Fruit fly (Drosophila melanogaster): ENCODE results near the gene CG5131.

CG5131 gene

dm6 chr2L:17477710-17478109, 6.6 kb upstream of the CG5131 start, which contains the start of gene cass (continued):
- TF ChIP-seq CG30020 (tag; optimal IDR thresholded peaks at IDR 0.05) = peak; percentile 59
- TF ChIP-seq gce (GFP tag; IDR thresholded peaks at IDR 0.05) = no peak
- TF ChIP-seq Awh (GFP tag; IDR thresholded peaks at IDR 0.05) = no peak
- TF ChIP-seq gt (GFP tag; IDR thresholded peaks at IDR 0.05) = no peak
- no peak for TF ChIP-seq mam (GFP tag; optimal IDR thresholded peaks at IDR 0.05)
- TF ChIP-seq schlank (tag; optimal IDR thresholded peaks at IDR 0.05) = no peak
- no peak for TF ChIP-seq bigmax (GFP tag; optimal IDR thresholded peaks at IDR 0.05)
- no peak for TF ChIP-seq al (GFP tag; IDR thresholded peaks at IDR 0.05)
- peak; percentile 92 for TF ChIP-seq CG34224 (GFP tag; IDR thresholded peaks at IDR 0.05; ENCODE audit: partially characterized antibody)
- TF ChIP-seq dmrt11E (tag; optimal IDR thresholded peaks at IDR 0.05) = peak; percentile 9
- TF ChIP-seq CG4820 (GFP tag; optimal IDR thresholded peaks at IDR 0.05) = no peak
- TF ChIP-seq Dref (GFP tag; IDR thresholded peaks at IDR 0.05) = peak; percentile 86
- no peak for TF ChIP-seq luna (GFP tag; optimal IDR thresholded peaks at IDR 0.05)
- no peak for TF ChIP-seq ap (GFP tag; IDR thresholded peaks at IDR 0.05)
- TF ChIP-seq CG12299 (tag; optimal IDR thresholded peaks at IDR 0.05) = no peak
- no peak for TF ChIP-seq so (GFP tag; IDR thresholded peaks at IDR 0.05)
- peak; percentile 32 for TF ChIP-seq CG7271 (tag; optimal IDR thresholded peaks at IDR 0.05)
- TF ChIP-seq caup (GFP tag; optimal IDR thresholded peaks at IDR 0.05; ENCODE audit: severe bottlenecking) = no peak
- TF ChIP-seq sima (GFP tag; optimal IDR thresholded peaks at IDR 0.05) = no peak
- peak; percentile 13 for TF ChIP-seq CG18262 (tag; optimal IDR thresholded peaks at IDR 0.05)
- peak; percentile 90 for TF ChIP-seq Dll (GFP tag; IDR thresholded peaks at IDR 0.05; ENCODE audit: partially characterized antibody)
- no peak for TF ChIP-seq kni (GFP tag; optimal IDR thresholded peaks at IDR 0.05)
- no peak for TF ChIP-seq CG7987 (GFP tag; optimal IDR thresholded peaks at IDR 0.05)
- TF ChIP-seq CG14050 (GFP tag; IDR thresholded peaks at IDR 0.05) = no peak
- TF ChIP-seq mirr (GFP tag; optimal IDR thresholded peaks at IDR 0.05) = no peak
- TF ChIP-seq slbo (GFP tag; IDR thresholded peaks at IDR 0.05) = no peak
- no peak for TF ChIP-seq CG10959 (GFP tag; IDR thresholded peaks at IDR 0.05)
- TF ChIP-seq sim (GFP tag; IDR thresholded peaks at IDR 0.05) = no peak
- TF ChIP-seq CG1832 (GFP tag; optimal IDR thresholded peaks at IDR 0.05) = no peak
- TF ChIP-seq ftz-f1 (GFP tag; optimal IDR thresholded peaks at IDR 0.05) = no peak
- no peak for TF ChIP-seq CG17612 (GFP tag; IDR thresholded peaks at IDR 0.05)
- TF ChIP-seq NC2β (GFP tag; optimal IDR thresholded peaks at IDR 0.05) = no peak
- no peak for TF ChIP-seq CG32532 (GFP tag; IDR thresholded peaks at IDR 0.05)
- no peak for TF ChIP-seq Aef1 (GFP tag; IDR thresholded peaks at IDR 0.05)
- TF ChIP-seq Tbp (GFP tag; optimal IDR thresholded peaks at IDR 0.05) = no peak
- TF ChIP-seq CG1647 (GFP tag; optimal IDR thresholded peaks at IDR 0.05) = no peak
- TF ChIP-seq h (optimal IDR thresholded peaks at IDR 0.05) = no peak
- no peak for TF ChIP-seq danr (GFP tag; IDR thresholded peaks at IDR 0.05)
- TF ChIP-seq jigr1 (GFP tag; IDR thresholded peaks at IDR 0.05) = no peak
- no peak for TF ChIP-seq CG8765 (GFP tag; IDR thresholded peaks at IDR 0.05)
- no peak for TF ChIP-seq CG10565 (GFP tag; optimal IDR thresholded peaks at IDR 0.05)
- no peak for TF ChIP-seq chif (GFP tag; optimal IDR thresholded peaks at IDR 0.05)
- peak; percentile 86 for TF ChIP-seq hb (GFP tag; IDR thresholded peaks at IDR 0.05; ENCODE audit: partially characterized antibody)
- TF ChIP-seq CG6683 (GFP tag; optimal IDR thresholded peaks at IDR 0.05) = no peak
- TF ChIP-seq ttk (GFP tag; IDR thresholded peaks at IDR 0.05) = no peak
- no peak for TF ChIP-seq ham (GFP tag; IDR thresholded peaks at IDR 0.05)
- TF ChIP-seq CG14860 (GFP tag; IDR thresholded peaks at IDR 0.05; ENCODE audit: partially characterized antibody) = peak; percentile 84
- no peak for TF ChIP-seq ssp (GFP tag; IDR thresholded peaks at IDR 0.05)
- no peak for TF ChIP-seq Atf6 (GFP tag; IDR thresholded peaks at IDR 0.05)
- no peak for TF ChIP-seq CG4854 (GFP tag; optimal IDR thresholded peaks at IDR 0.05)
- TF ChIP-seq CkIIα-i1 (GFP tag; IDR thresholded peaks at IDR 0.05) = no peak
- peak; percentile 82 for TF ChIP-seq trem (tag; optimal IDR thresholded peaks at IDR 0.05)
- TF ChIP-seq CG4360 (GFP tag; IDR thresholded peaks at IDR 0.05) = no peak
